Worm (Caenorhabditis elegans) whole organism, L4 larva: ENCODE data around the gene lim-6.
A peak's percentile ranks its signal among the peaks of the same experiment; 100 is the strongest.

Experiments
- D1046.2 ChIP-seq: fragments of 200-800 bp; sonication (Bioruptor generic); IDR thresholded peaks from 2 replicates; pipeline ENCODE4 v1.3.6; 2022; ENCODE audit warnings: missing genetic modification characterization, missing compliant biosample characterization
- F26F4.8 ChIP-seq: fragments of 200-800 bp; sonication (Bioruptor generic); conservative IDR thresholded peaks from 2 replicates; pipeline ENCODE4 v1.3.6; 2022; ENCODE audit warnings: missing genetic modification characterization, missing compliant biosample characterization
- F37D6.2 ChIP-seq: sonication (generic microtip); optimal IDR thresholded peaks from 2 replicates; lab custom pipeline; 2016; ENCODE audit warnings: mild to moderate bottlenecking, missing genetic modification characterization, missing compliant biosample characterization
- F49E8.2 ChIP-seq: sonication (generic microtip); optimal IDR thresholded peaks from 2 replicates; lab custom pipeline; 2016; ENCODE audit warnings: missing compliant biosample characterization, mild to moderate bottlenecking, missing genetic modification characterization, borderline replicate concordance
- T20F7.1 ChIP-seq: fragments of 200-800 bp; sonication (Bioruptor generic); optimal IDR thresholded peaks from 2 replicates; lab custom pipeline; 2018; ENCODE audit warnings: mild to moderate bottlenecking, missing genetic modification characterization, missing compliant biosample characterization
- Y48G9A.11 ChIP-seq: fragments of 200-800 bp; sonication (Bioruptor generic); IDR thresholded peaks from 2 replicates; pipeline ENCODE4 v1.3.6; 2022; ENCODE audit warnings: missing genetic modification reagents, missing genetic modification characterization, missing compliant biosample characterization
- Y75B8A.6 ChIP-seq: fragments of 200-800 bp; sonication (Bioruptor generic); IDR thresholded peaks from 2 replicates; pipeline ENCODE4 v1.3.6; 2022; ENCODE audit warnings: missing genetic modification reagents, missing genetic modification characterization, missing compliant biosample characterization
- ZK337.2 ChIP-seq: fragments of 200-800 bp; sonication (Bioruptor generic); IDR thresholded peaks from 2 replicates; pipeline ENCODE4 v1.3.6; 2022; ENCODE audit warnings: missing genetic modification reagents, missing genetic modification characterization, missing compliant biosample characterization
- ZK546.5 ChIP-seq, 2 experiments: sonication (generic microtip); optimal IDR thresholded peaks; 2 replicates each; lab custom pipeline; 2017; ENCODE audit warnings: missing biosample characterization in 2 of 2, missing genetic modification characterization in 2 of 2
- ama-1 ChIP-seq: fragments of 150-350 bp; optimal IDR thresholded peaks from 2 replicates; lab custom pipeline; 2014; ENCODE audit warnings: inconsistent platforms, mixed read lengths
- arid-1 ChIP-seq: fragments of 200-800 bp; sonication (Bioruptor generic); conservative IDR thresholded peaks from 2 replicates; pipeline ENCODE4 v1.3.6; 2022; ENCODE audit warnings: missing genetic modification reagents, missing genetic modification characterization, missing compliant biosample characterization
- attf-4 ChIP-seq: sonication (generic microtip); optimal IDR thresholded peaks from 3 replicates; lab custom pipeline; 2017; ENCODE audit warnings: missing biosample characterization, missing genetic modification characterization
- ceh-28 ChIP-seq: fragments of 150-350 bp; optimal IDR thresholded peaks from 2 replicates; lab custom pipeline; 2014; ENCODE audit warnings: missing biosample characterization, missing genetic modification reagents, missing genetic modification characterization
- ceh-32 ChIP-seq: sonication (generic microtip); optimal IDR thresholded peaks from 2 replicates; lab custom pipeline; 2016; ENCODE audit warnings: mild to moderate bottlenecking, missing genetic modification characterization, missing compliant biosample characterization; ENCODE audit not compliant: poor library complexity
- ceh-44 ChIP-seq: fragments of 200-800 bp; sonication (Bioruptor generic); IDR thresholded peaks from 2 replicates; pipeline ENCODE4 v1.3.6; 2022; ENCODE audit warnings: missing genetic modification reagents, missing genetic modification characterization, missing compliant biosample characterization
- ceh-82 ChIP-seq: sonication (generic microtip); optimal IDR thresholded peaks from 2 replicates; lab custom pipeline; 2017; ENCODE audit warnings: missing biosample characterization, missing genetic modification characterization
- ces-1 ChIP-seq: fragments of 150-350 bp; sonication (generic microtip); optimal IDR thresholded peaks from 4 replicates; lab custom pipeline; 2014; ENCODE audit warnings: missing biosample characterization, missing genetic modification reagents, missing genetic modification characterization
- daf-8 ChIP-seq: fragments of 200-800 bp; sonication (Bioruptor generic); IDR thresholded peaks from 2 replicates; pipeline ENCODE4 v1.3.6; 2022; ENCODE audit warnings: missing genetic modification characterization, missing compliant biosample characterization
- dmd-6 ChIP-seq: fragments of 200-800 bp; sonication (Bioruptor generic); IDR thresholded peaks from 2 replicates; pipeline ENCODE4 v1.3.6; 2022; ENCODE audit warnings: missing genetic modification reagents, missing genetic modification characterization, missing compliant biosample characterization
- dmd-8 ChIP-seq: fragments of 200-800 bp; sonication (Bioruptor generic); IDR thresholded peaks from 2 replicates; pipeline ENCODE4 v1.3.6; 2022; ENCODE audit warnings: missing genetic modification characterization, missing compliant biosample characterization
- duxl-1 ChIP-seq: sonication (generic microtip); optimal IDR thresholded peaks from 2 replicates; lab custom pipeline; 2016; ENCODE audit warnings: mild to moderate bottlenecking, missing genetic modification characterization, moderate library complexity, missing compliant biosample characterization; ENCODE audit not compliant: poor library complexity
- dve-1 ChIP-seq: sonication (generic microtip); optimal IDR thresholded peaks from 2 replicates; lab custom pipeline; 2017; ENCODE audit warnings: antibody characterized with exemption, mild to moderate bottlenecking, missing genetic modification characterization, missing compliant biosample characterization; ENCODE audit not compliant: insufficient read depth
- egl-43 ChIP-seq: fragments of 200-800 bp; sonication (Bioruptor generic); IDR thresholded peaks from 2 replicates; pipeline ENCODE4 v1.3.6; 2022; ENCODE audit warnings: missing genetic modification reagents, missing genetic modification characterization, missing compliant biosample characterization
- hlh-11 ChIP-seq: fragments of 200-800 bp; sonication (Bioruptor generic); optimal IDR thresholded peaks from 2 replicates; lab custom pipeline; 2018; ENCODE audit warnings: mild to moderate bottlenecking, missing genetic modification characterization, missing compliant biosample characterization
- jun-1 ChIP-seq: fragments of 150-350 bp; optimal IDR thresholded peaks from 2 replicates; lab custom pipeline; 2014; ENCODE audit warnings: missing biosample characterization, missing genetic modification reagents, missing genetic modification characterization
- lin-1 ChIP-seq: fragments of 200-800 bp; sonication (Bioruptor generic); IDR thresholded peaks from 2 replicates; pipeline ENCODE4 v1.3.6; 2022; ENCODE audit warnings: missing genetic modification reagents, missing genetic modification characterization, missing compliant biosample characterization
- lin-29 ChIP-seq: fragments of 200-800 bp; sonication (Bioruptor generic); IDR thresholded peaks from 2 replicates; pipeline ENCODE4 v1.3.6; 2022; ENCODE audit warnings: missing genetic modification reagents, missing genetic modification characterization, missing compliant biosample characterization
- lin-38 ChIP-seq: fragments of 200-800 bp; sonication (Bioruptor generic); IDR thresholded peaks from 2 replicates; pipeline ENCODE4 v1.3.6; 2022; ENCODE audit warnings: missing genetic modification reagents, missing genetic modification characterization, missing compliant biosample characterization
- lin-39 ChIP-seq: fragments of 150-350 bp; optimal IDR thresholded peaks from 2 replicates; lab custom pipeline; 2014; ENCODE audit warnings: missing biosample characterization, missing genetic modification reagents, missing genetic modification characterization
- lir-3 ChIP-seq: sonication (generic microtip); optimal IDR thresholded peaks from 2 replicates; lab custom pipeline; 2016; ENCODE audit warnings: mild to moderate bottlenecking, missing genetic modification characterization, missing compliant biosample characterization
- madf-9 ChIP-seq: fragments of 200-800 bp; sonication (Bioruptor generic); conservative IDR thresholded peaks from 2 replicates; pipeline ENCODE4 v1.3.6; 2022; ENCODE audit warnings: missing genetic modification reagents, missing genetic modification characterization, missing compliant biosample characterization
- mdl-1 ChIP-seq, 2 experiments: fragments of 150-350 bp in 1 of 2; sonication (generic microtip) in 1 of 2; optimal IDR thresholded peaks; 2 replicates each; lab custom pipeline; 2014 to 2017; ENCODE audit warnings: missing biosample characterization in 2 of 2, missing genetic modification characterization in 2 of 2
- mep-1 ChIP-seq: fragments of 150-350 bp; sonication (generic microtip); optimal IDR thresholded peaks from 3 replicates; lab custom pipeline; 2014; ENCODE audit warnings: missing biosample characterization, missing genetic modification characterization
- mes-2 ChIP-seq: sonication (generic microtip); optimal IDR thresholded peaks from 2 replicates; lab custom pipeline; 2016; ENCODE audit warnings: missing genotype, mild to moderate bottlenecking, missing genetic modification characterization, missing compliant biosample characterization; ENCODE audit not compliant: poor library complexity, severe bottlenecking
- mxl-3 ChIP-seq: fragments of 200-800 bp; sonication (Bioruptor generic); optimal IDR thresholded peaks from 2 replicates; lab custom pipeline; 2018; ENCODE audit warnings: mild to moderate bottlenecking, missing genetic modification characterization, missing compliant biosample characterization
- nhr-102 ChIP-seq: sonication (generic microtip); optimal IDR thresholded peaks from 2 replicates; lab custom pipeline; 2016; ENCODE audit warnings: mild to moderate bottlenecking, missing genetic modification characterization, moderate library complexity, missing compliant biosample characterization
- nhr-111 ChIP-seq: fragments of 200-800 bp; sonication (Bioruptor generic); optimal IDR thresholded peaks from 2 replicates; lab custom pipeline; 2018; ENCODE audit warnings: mild to moderate bottlenecking, missing genetic modification characterization, missing compliant biosample characterization
- nhr-237 ChIP-seq: sonication (generic microtip); optimal IDR thresholded peaks from 2 replicates; lab custom pipeline; 2017; ENCODE audit warnings: missing biosample characterization, missing genetic modification characterization
- nhr-41 ChIP-seq: fragments of 200-800 bp; sonication (Bioruptor generic); IDR thresholded peaks from 2 replicates; pipeline ENCODE4 v1.3.6; 2022; ENCODE audit warnings: missing genetic modification reagents, missing genetic modification characterization, missing compliant biosample characterization
- nhr-48 ChIP-seq: sonication (generic microtip); optimal IDR thresholded peaks from 2 replicates; lab custom pipeline; 2016; ENCODE audit warnings: mild to moderate bottlenecking, missing genetic modification characterization, missing compliant biosample characterization
- nhr-6 ChIP-seq: fragments of 150-350 bp; optimal IDR thresholded peaks from 2 replicates; lab custom pipeline; 2014; ENCODE audit warnings: missing biosample characterization, missing genetic modification characterization
- nhr-76 ChIP-seq: fragments of 150-350 bp; optimal IDR thresholded peaks from 2 replicates; lab custom pipeline; 2014; ENCODE audit warnings: missing biosample characterization, missing genetic modification characterization
- pha-4 ChIP-seq, 2 experiments: fragments of 150-350 bp in 1 of 2; fragments of 200-800 bp in 1 of 2; sonication (Bioruptor generic) in 1 of 2; IDR thresholded peaks in 1 of 2; optimal IDR thresholded peaks in 1 of 2; 2 replicates each; pipeline versions ENCODE4 v1.3.6 to Lab custom; 2014 to 2022; ENCODE audit warnings: missing genetic modification characterization in 2 of 2, missing genetic modification reagents in 2 of 2, missing biosample characterization in 1 of 2, missing compliant biosample characterization in 1 of 2
- pqm-1 ChIP-seq: sonication (generic microtip); optimal IDR thresholded peaks from 2 replicates; lab custom pipeline; 2017; ENCODE audit warnings: missing biosample characterization, missing genetic modification characterization
- saeg-2 ChIP-seq: fragments of 200-800 bp; sonication (Bioruptor generic); IDR thresholded peaks from 2 replicates; pipeline ENCODE4 v1.3.6; 2022; ENCODE audit warnings: missing genetic modification reagents, missing genetic modification characterization, missing compliant biosample characterization
- sdz-12 ChIP-seq: fragments of 200-800 bp; sonication (Bioruptor generic); optimal IDR thresholded peaks from 2 replicates; lab custom pipeline; 2018; ENCODE audit warnings: mild to moderate bottlenecking, missing genetic modification characterization, missing compliant biosample characterization
- snpc-1.2 ChIP-seq: fragments of 200-800 bp; sonication (Bioruptor generic); IDR thresholded peaks from 2 replicates; pipeline ENCODE4 v1.3.6; 2022; ENCODE audit warnings: missing genetic modification reagents, missing genetic modification characterization, missing compliant biosample characterization
- spr-3 ChIP-seq: fragments of 200-800 bp; sonication (Bioruptor generic); optimal IDR thresholded peaks from 2 replicates; lab custom pipeline; 2018; ENCODE audit warnings: mild to moderate bottlenecking, missing genetic modification characterization, missing compliant biosample characterization
- unc-39 ChIP-seq: sonication (generic microtip); optimal IDR thresholded peaks from 2 replicates; lab custom pipeline; 2017; ENCODE audit warnings: missing biosample characterization, missing genetic modification characterization
- zfp-2 ChIP-seq: sonication (generic microtip); optimal IDR thresholded peaks from 2 replicates; lab custom pipeline; 2016; ENCODE audit warnings: mild to moderate bottlenecking, missing genetic modification characterization, missing compliant biosample characterization
- zip-11 ChIP-seq: fragments of 200-800 bp; sonication (Bioruptor generic); IDR thresholded peaks from 2 replicates; pipeline ENCODE4 v1.3.6; 2022; ENCODE audit warnings: missing genetic modification characterization, missing compliant biosample characterization

lim-6 gene

ce11 chrX:1128503-1129036, 56.3 kb downstream of the lim-6 start, which contains the start of gene snx-1:
TSS of gene snx-1 (plus strand) at chrX:1128986.
- TF ChIP-seq spr-3 (GFP tag; lab: Kevin White, UChicago): no peak
- TF ChIP-seq attf-4 (tag; lab: Kevin White, UChicago): no peak
- TF ChIP-seq Y75B8A.6: no peak
- no peak for TF ChIP-seq pha-4 (GFP tag; IDR thresholded peaks at IDR 0.05; lab: Robert Waterston, UW)
- TF ChIP-seq pha-4 (tag; optimal IDR thresholded peaks at IDR 0.05; lab: Kevin White, UChicago): no peak
- TF ChIP-seq Y48G9A.11 (GFP tag; lab: Robert Waterston, UW): no peak
- no peak for TF ChIP-seq lin-1 (GFP tag; lab: Robert Waterston, UW)
- no peak for TF ChIP-seq nhr-48 (tag; lab: Kevin White, UChicago)
- no peak for TF ChIP-seq T20F7.1 (GFP tag; lab: Kevin White, UChicago)
- no peak for TF ChIP-seq saeg-2
- TF ChIP-seq snpc-1.2 (GFP tag; lab: Robert Waterston, UW): no peak
- peak; percentile 96 for TF ChIP-seq mxl-3 (GFP tag; lab: Kevin White, UChicago)
- TF ChIP-seq ces-1 (GFP tag; lab: Kevin White, UChicago): no peak
- no peak for TF ChIP-seq lir-3 (tag; lab: Kevin White, UChicago)
- no peak for TF ChIP-seq lin-29
- TF ChIP-seq pqm-1 (tag; lab: Kevin White, UChicago): peak; percentile 18
- no peak for TF ChIP-seq jun-1 (tag; lab: Kevin White, UChicago)
- no peak for TF ChIP-seq unc-39 (tag; lab: Kevin White, UChicago)
- no peak for TF ChIP-seq ceh-82 (tag; lab: Kevin White, UChicago)
- peak; percentile 92 for TF ChIP-seq lin-38 (GFP tag; lab: Robert Waterston, UW)
- TF ChIP-seq ZK337.2 (GFP tag; lab: Robert Waterston, UW): no peak
- TF ChIP-seq madf-9 (GFP tag; lab: Robert Waterston, UW): no peak
- no peak for TF ChIP-seq nhr-237 (tag; lab: Kevin White, UChicago)
- no peak for TF ChIP-seq zip-11 (GFP tag; lab: Robert Waterston, UW)
- TF ChIP-seq egl-43 (GFP tag; lab: Robert Waterston, UW): no peak
- no peak for TF ChIP-seq D1046.2 (GFP tag; lab: Robert Waterston, UW)
- peak; percentile 74 for TF ChIP-seq nhr-6 (tag; lab: Kevin White, UChicago)
- TF ChIP-seq ZK546.5 (tag; optimal IDR thresholded peaks at IDR 0.05; lab: Kevin White, UChicago): no peak
- no peak for TF ChIP-seq lin-39 (tag; lab: Kevin White, UChicago)
- TF ChIP-seq ceh-32 (tag; lab: Kevin White, UChicago): no peak
- TF ChIP-seq dve-1 (tag; lab: Kevin White, UChicago): peak; percentile 51
- no peak for TF ChIP-seq F26F4.8 (GFP tag; lab: Robert Waterston, UW)
- TF ChIP-seq duxl-1 (tag; lab: Kevin White, UChicago): no peak
- TF ChIP-seq nhr-111 (GFP tag; lab: Kevin White, UChicago): no peak
- TF ChIP-seq dmd-8: no peak
- no peak for TF ChIP-seq F37D6.2 (tag; lab: Kevin White, UChicago)
- peak; percentile 74 for TF ChIP-seq mep-1 (tag; lab: Kevin White, UChicago)
- TF ChIP-seq mdl-1 (tag; optimal IDR thresholded peaks at IDR 0.05; lab: Kevin White, UChicago): peak; percentile 74 to 94
- TF ChIP-seq mes-2 (tag; lab: Kevin White, UChicago): peak; percentile 81
- TF ChIP-seq ceh-44: no peak
- TF ChIP-seq nhr-76 (tag; lab: Kevin White, UChicago): no peak
- TF ChIP-seq hlh-11 (tag; lab: Kevin White, UChicago): peak; percentile 81
- no peak for TF ChIP-seq zfp-2 (tag; lab: Kevin White, UChicago)
- TF ChIP-seq F49E8.2: no peak
- TF ChIP-seq ceh-28 (tag; lab: Kevin White, UChicago): no peak
- TF ChIP-seq ama-1 (lab: Kevin White, UChicago): no peak
- no peak for TF ChIP-seq nhr-102
- peak; percentile 59 for TF ChIP-seq dmd-6
- TF ChIP-seq sdz-12 (GFP tag; lab: Kevin White, UChicago): no peak
- TF ChIP-seq daf-8 (GFP tag; lab: Robert Waterston, UW): no peak
- TF ChIP-seq arid-1 (GFP tag; lab: Robert Waterston, UW): no peak
- TF ChIP-seq nhr-41 (GFP tag; lab: Robert Waterston, UW): no peak
